Worm (Caenorhabditis elegans) whole organism, late embryonic: ENCODE data around the gene dpy-17.

Experiments used
- ama-1 ChIP-seq: fragments of 150-350 bp; optimal IDR thresholded peaks from 2 replicates; lab custom pipeline; 2014
- unc-55 ChIP-seq: sonication (generic microtip); optimal IDR thresholded peaks from 2 replicates; lab custom pipeline; 2017; ENCODE audit warnings: missing biosample characterization, missing genetic modification reagents, missing genetic modification characterization
- ztf-16 ChIP-seq: sonication (generic microtip); optimal IDR thresholded peaks from 2 replicates; lab custom pipeline; 2017; ENCODE audit warnings: missing genetic modification characterization, missing compliant biosample characterization

- TF ChIP-seq unc-55 (GFP tag; lab: Kevin White, UChicago) (peak; percentile 52), ama-1 (lab: Kevin White, UChicago) (no peak), ztf-16 (tag; lab: Kevin White, UChicago) (no peak)
Measured at ce11 chrIII:5124385-5124784, 17.3 kb downstream of the dpy-17 start.
